Worm (Caenorhabditis elegans) whole organism, young adult: ENCODE results near the gene F22E5.21.

Experiments used
- akir-1 ChIP-seq: fragments of 200-800 bp; sonication (Bioruptor generic); optimal IDR thresholded peaks from 2 replicates; lab custom pipeline; 2018; ENCODE audit warnings: mild to moderate bottlenecking, missing genetic modification characterization, moderate library complexity, missing compliant biosample characterization
- ama-1 ChIP-seq, 3 experiments: fragments of 150-350 bp in 1 of 3; sonication (generic microtip) in 2 of 3; optimal IDR thresholded peaks; 2 replicates each; lab custom pipeline; 2014 to 2018; ENCODE audit warnings: missing biosample characterization in 2 of 3, missing genetic modification characterization in 2 of 3, missing genetic modification reagents in 2 of 3
- bed-1 ChIP-seq: fragments of 200-800 bp; sonication (Bioruptor generic); IDR thresholded peaks from 2 replicates; pipeline ENCODE4 v1.3.6; 2022; ENCODE audit warnings: missing genetic modification reagents, missing genetic modification characterization, missing compliant biosample characterization
- him-1 ChIP-seq: sonication (generic microtip); optimal IDR thresholded peaks from 2 replicates; lab custom pipeline; 2016; ENCODE audit warnings: missing genotype, missing genetic modification reagents, missing genetic modification characterization, missing compliant biosample characterization
- lsl-1 ChIP-seq: fragments of 200-800 bp; sonication (Bioruptor generic); optimal IDR thresholded peaks from 2 replicates; lab custom pipeline; 2018; ENCODE audit warnings: mild to moderate bottlenecking, missing genetic modification characterization, moderate library complexity, missing compliant biosample characterization
- madf-8 ChIP-seq: fragments of 200-800 bp; sonication (Bioruptor generic); conservative IDR thresholded peaks from 2 replicates; pipeline ENCODE4 v1.3.6; 2022; ENCODE audit warnings: missing genetic modification reagents, missing genetic modification characterization, missing compliant biosample characterization
- nfya-1 ChIP-seq: sonication (generic microtip); optimal IDR thresholded peaks from 2 replicates; lab custom pipeline; 2017; ENCODE audit warnings: antibody characterized with exemption, missing compliant biosample characterization, missing genetic modification characterization, borderline replicate concordance; ENCODE audit not compliant: insufficient read depth
- snpc-4 ChIP-seq, 5 experiments: fragments of 150-350 bp in 1 of 5; sonication (generic microtip) in 4 of 5; optimal IDR thresholded peaks; 2 replicates each; lab custom pipeline; 2014 to 2018; ENCODE audit warnings: missing genetic modification characterization in 5 of 5, missing biosample characterization in 3 of 5, antibody characterized with exemption in 2 of 5, mild to moderate bottlenecking in 2 of 5, missing compliant biosample characterization in 2 of 5, missing genotype in 2 of 5, moderate library complexity in 2 of 5, missing genetic modification reagents in 1 of 5
- tbp1 ChIP-seq: fragments of 200-800 bp; sonication (Bioruptor generic); optimal IDR thresholded peaks from 2 replicates; lab custom pipeline; 2018; ENCODE audit warnings: mild to moderate bottlenecking, missing genetic modification characterization, missing compliant biosample characterization
- ztf-22 ChIP-seq: fragments of 200-800 bp; sonication (Bioruptor generic); optimal IDR thresholded peaks from 2 replicates; lab custom pipeline; 2018; ENCODE audit warnings: mild to moderate bottlenecking, missing genetic modification characterization, moderate library complexity, missing compliant biosample characterization
- ztf-26 ChIP-seq: sonication (generic microtip); optimal IDR thresholded peaks from 2 replicates; lab custom pipeline; 2017; ENCODE audit warnings: missing genetic modification characterization, missing compliant biosample characterization

- TF ChIP-seq tbp1 (GFP tag; lab: Kevin White, UChicago) (no peak), lsl-1 (no peak), nfya-1 (tag; lab: Kevin White, UChicago) (no peak), bed-1 (GFP tag; lab: Robert Waterston, UW) (no peak), ztf-26 (tag; lab: Kevin White, UChicago) (no peak), ztf-22 (GFP tag; lab: Kevin White, UChicago) (no peak), snpc-4 (GFP tag; optimal IDR thresholded peaks at IDR 0.05; lab: Kevin White, UChicago) (no peak), snpc-4 (tag; optimal IDR thresholded peaks at IDR 0.05; lab: Kevin White, UChicago) (no peak), akir-1 (no peak), madf-8 (GFP tag; lab: Robert Waterston, UW) (no peak), ama-1 (optimal IDR thresholded peaks at IDR 0.05; lab: Kevin White, UChicago) (no peak), ama-1 (GFP tag; optimal IDR thresholded peaks at IDR 0.05; lab: Kevin White, UChicago) (no peak), him-1 (tag; lab: Kevin White, UChicago) (no peak)
Measured at ce11 chrII:2629270-2629669, 8.0 kb downstream of the F22E5.21 start, which contains the start of gene sri-37.
